Worm (Caenorhabditis elegans) whole organism, L4 larva: ENCODE results near the gene Y22D7AL.7.

Experiments
- F26F4.8 ChIP-seq: fragments of 200-800 bp; sonication (Bioruptor generic); conservative IDR thresholded peaks from 2 replicates; pipeline ENCODE4 v1.3.6; 2022; ENCODE audit warnings: missing genetic modification characterization, missing compliant biosample characterization
- F49E8.2 ChIP-seq: sonication (generic microtip); optimal IDR thresholded peaks from 2 replicates; lab custom pipeline; 2016; ENCODE audit warnings: missing compliant biosample characterization, mild to moderate bottlenecking, missing genetic modification characterization, borderline replicate concordance
- R02D3.7 ChIP-seq: fragments of 150-350 bp; sonication (generic microtip); optimal IDR thresholded peaks from 3 replicates; lab custom pipeline; 2014; ENCODE audit warnings: missing biosample characterization, missing genetic modification characterization
- Y48G9A.11 ChIP-seq: fragments of 200-800 bp; sonication (Bioruptor generic); IDR thresholded peaks from 2 replicates; pipeline ENCODE4 v1.3.6; 2022; ENCODE audit warnings: missing genetic modification reagents, missing genetic modification characterization, missing compliant biosample characterization
- ZK546.5 ChIP-seq, 2 experiments: sonication (generic microtip); optimal IDR thresholded peaks; 2 replicates each; lab custom pipeline; 2017; ENCODE audit warnings: missing biosample characterization in 2 of 2, missing genetic modification characterization in 2 of 2
- aha-1 ChIP-seq: fragments of 150-350 bp; peaks from one replicate; lab custom pipeline; 2014; ENCODE audit warnings: missing biosample characterization, missing genetic modification characterization
- aly-2 ChIP-seq: sonication (generic microtip); optimal IDR thresholded peaks from 2 replicates; lab custom pipeline; 2018; ENCODE audit warnings: missing biosample characterization, missing genetic modification characterization
- ama-1 ChIP-seq: fragments of 150-350 bp; optimal IDR thresholded peaks from 2 replicates; lab custom pipeline; 2014; ENCODE audit warnings: inconsistent platforms, mixed read lengths
- arid-1 ChIP-seq: fragments of 200-800 bp; sonication (Bioruptor generic); conservative IDR thresholded peaks from 2 replicates; pipeline ENCODE4 v1.3.6; 2022; ENCODE audit warnings: missing genetic modification reagents, missing genetic modification characterization, missing compliant biosample characterization
- ceh-20 ChIP-seq: fragments of 200-800 bp; sonication (Bioruptor generic); IDR thresholded peaks from 2 replicates; pipeline ENCODE4 v1.3.6; 2022; ENCODE audit warnings: missing genetic modification reagents, missing genetic modification characterization, missing compliant biosample characterization
- ceh-28 ChIP-seq: fragments of 150-350 bp; optimal IDR thresholded peaks from 2 replicates; lab custom pipeline; 2014; ENCODE audit warnings: missing biosample characterization, missing genetic modification reagents, missing genetic modification characterization
- ceh-32 ChIP-seq: sonication (generic microtip); optimal IDR thresholded peaks from 2 replicates; lab custom pipeline; 2016; ENCODE audit warnings: mild to moderate bottlenecking, missing genetic modification characterization, missing compliant biosample characterization; ENCODE audit not compliant: poor library complexity
- ceh-82 ChIP-seq: sonication (generic microtip); optimal IDR thresholded peaks from 2 replicates; lab custom pipeline; 2017; ENCODE audit warnings: missing biosample characterization, missing genetic modification characterization
- ces-1 ChIP-seq: fragments of 150-350 bp; sonication (generic microtip); optimal IDR thresholded peaks from 4 replicates; lab custom pipeline; 2014; ENCODE audit warnings: missing biosample characterization, missing genetic modification reagents, missing genetic modification characterization
- cey-2 ChIP-seq: sonication (generic microtip); optimal IDR thresholded peaks from 3 replicates; lab custom pipeline; 2017; ENCODE audit warnings: missing genetic modification characterization, mild to moderate bottlenecking, missing compliant biosample characterization, antibody characterized with exemption, borderline replicate concordance; ENCODE audit not compliant: insufficient read depth
- ctbp-1 ChIP-seq: fragments of 200-800 bp; sonication (Bioruptor generic); IDR thresholded peaks from 2 replicates; pipeline ENCODE4 v1.3.6; 2022; ENCODE audit warnings: missing genetic modification reagents, missing genetic modification characterization, missing compliant biosample characterization
- daf-16 ChIP-seq, 3 experiments: sonication (generic microtip); optimal IDR thresholded peaks; 2 replicates each; lab custom pipeline; 2016 to 2017; ENCODE audit warnings: missing genetic modification characterization in 3 of 3, missing genetic modification reagents in 3 of 3, mild to moderate bottlenecking in 2 of 3, missing compliant biosample characterization in 2 of 3, missing biosample characterization in 1 of 3, moderate library complexity in 1 of 3
- daf-19 ChIP-seq: fragments of 200-800 bp; sonication (Bioruptor generic); conservative IDR thresholded peaks from 2 replicates; pipeline ENCODE4 v1.3.6; 2022; ENCODE audit warnings: missing genetic modification characterization, missing compliant biosample characterization
- dpl-1 ChIP-seq: fragments of 150-350 bp; optimal IDR thresholded peaks from 2 replicates; lab custom pipeline; 2014; ENCODE audit warnings: missing biosample characterization, missing genetic modification reagents, missing genetic modification characterization
- duxl-1 ChIP-seq: sonication (generic microtip); optimal IDR thresholded peaks from 2 replicates; lab custom pipeline; 2016; ENCODE audit warnings: mild to moderate bottlenecking, missing genetic modification characterization, moderate library complexity, missing compliant biosample characterization; ENCODE audit not compliant: poor library complexity
- egl-27 ChIP-seq: sonication (generic microtip); optimal IDR thresholded peaks from 3 replicates; lab custom pipeline; 2017; ENCODE audit warnings: missing biosample characterization, missing genetic modification reagents, missing genetic modification characterization
- fos-1 ChIP-seq: fragments of 150-350 bp; optimal IDR thresholded peaks from 2 replicates; lab custom pipeline; 2014; ENCODE audit warnings: missing biosample characterization, missing genetic modification characterization
- hif-1 ChIP-seq, 2 experiments: sonication (generic microtip); optimal IDR thresholded peaks; 2 replicates each; lab custom pipeline; 2016 to 2017; ENCODE audit warnings: missing compliant biosample characterization in 2 of 2, missing genetic modification characterization in 2 of 2, missing genetic modification reagents in 2 of 2, missing genotype in 2 of 2, mild to moderate bottlenecking in 1 of 2
- hmg-1.1 ChIP-seq: fragments of 200-800 bp; sonication (Bioruptor generic); IDR thresholded peaks from 2 replicates; pipeline ENCODE4 v1.3.6; 2022; ENCODE audit warnings: missing genetic modification reagents, missing genetic modification characterization, missing compliant biosample characterization
- jun-1 ChIP-seq: fragments of 150-350 bp; optimal IDR thresholded peaks from 2 replicates; lab custom pipeline; 2014; ENCODE audit warnings: missing biosample characterization, missing genetic modification reagents, missing genetic modification characterization
- lim-7 ChIP-seq: fragments of 200-800 bp; sonication (Bioruptor generic); IDR thresholded peaks from 2 replicates; pipeline ENCODE4 v1.3.6; 2022; ENCODE audit warnings: missing genetic modification characterization, missing compliant biosample characterization
- lin-38 ChIP-seq: fragments of 200-800 bp; sonication (Bioruptor generic); IDR thresholded peaks from 2 replicates; pipeline ENCODE4 v1.3.6; 2022; ENCODE audit warnings: missing genetic modification reagents, missing genetic modification characterization, missing compliant biosample characterization
- lsy-2 ChIP-seq, 2 experiments: fragments of 150-350 bp in 1 of 2; sonication (generic microtip) in 1 of 2; optimal IDR thresholded peaks; 2 replicates each; lab custom pipeline; 2014 to 2017; ENCODE audit warnings: missing biosample characterization in 2 of 2, missing genetic modification characterization in 2 of 2
- madf-5 ChIP-seq, 2 experiments: fragments of 200-800 bp; sonication (Bioruptor generic); IDR thresholded peaks; 2 replicates each; pipeline ENCODE4 v1.3.6; 2022; ENCODE audit warnings: missing compliant biosample characterization in 2 of 2, missing genetic modification characterization in 2 of 2
- madf-9 ChIP-seq: fragments of 200-800 bp; sonication (Bioruptor generic); conservative IDR thresholded peaks from 2 replicates; pipeline ENCODE4 v1.3.6; 2022; ENCODE audit warnings: missing genetic modification reagents, missing genetic modification characterization, missing compliant biosample characterization
- mep-1 ChIP-seq: fragments of 150-350 bp; sonication (generic microtip); optimal IDR thresholded peaks from 3 replicates; lab custom pipeline; 2014; ENCODE audit warnings: missing biosample characterization, missing genetic modification characterization
- mes-2 ChIP-seq: sonication (generic microtip); optimal IDR thresholded peaks from 2 replicates; lab custom pipeline; 2016; ENCODE audit warnings: missing genotype, mild to moderate bottlenecking, missing genetic modification characterization, missing compliant biosample characterization; ENCODE audit not compliant: poor library complexity, severe bottlenecking
- nhr-42 ChIP-seq: fragments of 200-800 bp; sonication (Bioruptor generic); IDR thresholded peaks from 2 replicates; pipeline ENCODE4 v1.3.6; 2022; ENCODE audit warnings: missing genetic modification characterization, missing compliant biosample characterization
- nhr-48 ChIP-seq: sonication (generic microtip); optimal IDR thresholded peaks from 2 replicates; lab custom pipeline; 2016; ENCODE audit warnings: mild to moderate bottlenecking, missing genetic modification characterization, missing compliant biosample characterization
- nhr-6 ChIP-seq: fragments of 150-350 bp; optimal IDR thresholded peaks from 2 replicates; lab custom pipeline; 2014; ENCODE audit warnings: missing biosample characterization, missing genetic modification characterization
- nhr-76 ChIP-seq: fragments of 150-350 bp; optimal IDR thresholded peaks from 2 replicates; lab custom pipeline; 2014; ENCODE audit warnings: missing biosample characterization, missing genetic modification characterization
- pqm-1 ChIP-seq: sonication (generic microtip); optimal IDR thresholded peaks from 2 replicates; lab custom pipeline; 2017; ENCODE audit warnings: missing biosample characterization, missing genetic modification characterization
- saeg-2 ChIP-seq: fragments of 200-800 bp; sonication (Bioruptor generic); IDR thresholded peaks from 2 replicates; pipeline ENCODE4 v1.3.6; 2022; ENCODE audit warnings: missing genetic modification reagents, missing genetic modification characterization, missing compliant biosample characterization
- spr-1 ChIP-seq: sonication (generic microtip); optimal IDR thresholded peaks from 2 replicates; lab custom pipeline; 2016; ENCODE audit warnings: mild to moderate bottlenecking, missing genetic modification characterization, missing compliant biosample characterization
- unc-130 ChIP-seq: sonication (generic microtip); optimal IDR thresholded peaks from 2 replicates; lab custom pipeline; 2016; ENCODE audit warnings: missing genetic modification reagents, missing genetic modification characterization, missing compliant biosample characterization
- vab-7 ChIP-seq: fragments of 200-800 bp; sonication (Bioruptor generic); IDR thresholded peaks from 2 replicates; pipeline ENCODE4 v1.3.6; 2022; ENCODE audit warnings: missing genetic modification reagents, missing genetic modification characterization, missing compliant biosample characterization
- zfp-2 ChIP-seq: sonication (generic microtip); optimal IDR thresholded peaks from 2 replicates; lab custom pipeline; 2016; ENCODE audit warnings: mild to moderate bottlenecking, missing genetic modification characterization, missing compliant biosample characterization
- zfp-3 ChIP-seq: fragments of 200-800 bp; sonication (Bioruptor generic); conservative IDR thresholded peaks from 2 replicates; pipeline ENCODE4 v1.3.6; 2022; ENCODE audit warnings: missing genetic modification reagents, missing genetic modification characterization, missing compliant biosample characterization
- zip-2 ChIP-seq: fragments of 150-350 bp; optimal IDR thresholded peaks from 2 replicates; lab custom pipeline; 2014; ENCODE audit warnings: missing biosample characterization, missing genetic modification characterization

The Y22D7AL.7 gene

DNA sequence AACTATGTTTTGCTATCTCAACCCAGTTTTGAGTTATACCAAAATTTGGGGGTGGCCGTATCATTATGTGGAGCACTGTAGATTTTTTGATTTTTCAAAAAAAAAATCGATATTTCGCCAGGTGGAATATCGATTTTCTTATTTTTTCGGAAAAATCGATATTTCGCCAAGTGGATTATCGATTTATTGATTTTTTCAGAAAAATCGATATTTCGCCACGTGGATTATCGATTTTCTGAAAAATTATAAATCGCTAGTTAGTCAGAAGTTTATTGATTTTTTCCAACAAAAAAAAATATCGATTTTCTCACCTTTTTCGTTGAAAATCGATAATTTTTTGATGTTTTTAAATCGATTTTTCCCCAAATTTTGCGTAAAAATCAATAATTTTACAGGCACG is 3.6 kb downstream of the Y22D7AL.7 start:
- TF ChIP-seq unc-130 (GFP tag; lab: Kevin White, UChicago) (no peak), F49E8.2 (tag; lab: Kevin White, UChicago) (no peak), ceh-32 (tag; lab: Kevin White, UChicago) (no peak), nhr-48 (no peak), R02D3.7 (tag; lab: Kevin White, UChicago) (no peak), egl-27 (no peak), zfp-3 (GFP tag; lab: Robert Waterston, UW) (no peak), ceh-28 (tag; lab: Kevin White, UChicago) (peak; percentile 100)

DNA sequence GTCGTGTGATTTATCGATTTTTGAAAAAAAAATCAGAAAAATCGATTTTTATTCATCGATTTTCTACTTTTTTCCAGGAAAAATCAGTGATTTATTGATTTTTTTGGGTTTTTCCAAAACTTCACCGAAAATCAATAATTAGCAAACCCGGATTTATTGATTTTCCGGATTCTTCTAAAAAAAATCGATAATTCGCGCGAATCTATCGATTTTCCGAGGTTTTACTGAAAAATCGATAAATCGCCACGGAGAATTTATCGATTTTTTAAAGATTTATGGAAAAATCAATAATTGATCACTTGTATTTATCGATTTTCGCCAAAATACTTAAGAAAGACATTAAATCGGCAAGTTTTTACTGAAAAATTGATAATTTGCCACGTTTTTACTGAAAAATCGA is 7.0 kb downstream of the Y22D7AL.7 start:
- TF ChIP-seq ceh-82 (tag; lab: Kevin White, UChicago) (no peak), fos-1 (tag; lab: Kevin White, UChicago) (no peak), arid-1 (GFP tag; lab: Robert Waterston, UW) (no peak), saeg-2 (GFP tag; lab: Robert Waterston, UW) (no peak), ceh-28 (tag; lab: Kevin White, UChicago) (peak; percentile 97), cey-2 (tag; lab: Kevin White, UChicago) (no peak), hif-1 (tag; optimal IDR thresholded peaks at IDR 0.05; lab: Kevin White, UChicago) (no peak)

DNA sequence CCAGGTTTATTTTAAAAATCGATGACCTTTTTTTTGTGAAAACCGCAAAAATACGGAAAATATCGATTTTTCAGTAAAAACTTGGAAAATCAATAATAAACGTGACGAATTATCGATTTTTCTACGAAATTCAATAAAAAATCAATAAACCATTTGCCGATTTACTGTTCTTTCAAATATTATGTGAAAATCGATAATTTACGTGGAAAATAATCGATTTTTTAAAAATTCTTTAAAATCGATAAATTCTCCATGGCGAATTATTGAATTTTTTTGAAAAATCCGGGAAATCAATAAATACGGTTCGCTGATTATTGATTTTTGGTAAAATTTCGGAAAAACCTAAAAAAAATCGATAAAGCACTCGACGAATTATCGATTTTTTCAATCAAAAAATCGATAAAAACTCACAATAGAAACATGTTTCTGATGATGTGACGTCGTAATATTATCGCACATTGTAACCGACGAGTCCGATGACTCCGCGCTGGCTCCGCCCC is 7.7 kb downstream of the Y22D7AL.7 start:
- TF ChIP-seq pqm-1, result no peak
- no peak for TF ChIP-seq madf-9 (GFP tag; lab: Robert Waterston, UW)
- TF ChIP-seq zfp-2 (tag; lab: Kevin White, UChicago), result no peak
- no peak for TF ChIP-seq egl-27
- TF ChIP-seq aha-1 (tag; lab: Kevin White, UChicago), result peak; percentile 74
- TF ChIP-seq ceh-28 (tag; lab: Kevin White, UChicago), result peak; percentile 91

ce11 chrIII:1591681-1592080 is 15.1 kb downstream of the Y22D7AL.7 start:
- TF ChIP-seq spr-1 (tag; lab: Kevin White, UChicago) (no peak), dpl-1 (peak; percentile 16), nhr-76 (no peak), ZK546.5 (tag; optimal IDR thresholded peaks at IDR 0.05; lab: Kevin White, UChicago) (no peak), ama-1 (lab: Kevin White, UChicago) (peak; percentile 11), lin-38 (GFP tag; lab: Robert Waterston, UW) (no peak), duxl-1 (no peak), mep-1 (peak; percentile 28), ces-1 (no peak), jun-1 (tag; lab: Kevin White, UChicago) (no peak), Y48G9A.11 (GFP tag; lab: Robert Waterston, UW) (no peak), aha-1 (tag; lab: Kevin White, UChicago) (peak; percentile 87), hmg-1.1 (GFP tag; lab: Robert Waterston, UW) (peak; percentile 64), aly-2 (tag; lab: Kevin White, UChicago) (no peak), ctbp-1 (GFP tag; lab: Robert Waterston, UW) (0 out of 2 replicates have a peak, but pooled peaks have one; percentile 15), nhr-6 (no peak), zfp-3 (GFP tag; lab: Robert Waterston, UW) (no peak), lsy-2 (tag; optimal IDR thresholded peaks at IDR 0.05; lab: Kevin White, UChicago) (peak in 1 of 2 experiments; percentile 57)

DNA sequence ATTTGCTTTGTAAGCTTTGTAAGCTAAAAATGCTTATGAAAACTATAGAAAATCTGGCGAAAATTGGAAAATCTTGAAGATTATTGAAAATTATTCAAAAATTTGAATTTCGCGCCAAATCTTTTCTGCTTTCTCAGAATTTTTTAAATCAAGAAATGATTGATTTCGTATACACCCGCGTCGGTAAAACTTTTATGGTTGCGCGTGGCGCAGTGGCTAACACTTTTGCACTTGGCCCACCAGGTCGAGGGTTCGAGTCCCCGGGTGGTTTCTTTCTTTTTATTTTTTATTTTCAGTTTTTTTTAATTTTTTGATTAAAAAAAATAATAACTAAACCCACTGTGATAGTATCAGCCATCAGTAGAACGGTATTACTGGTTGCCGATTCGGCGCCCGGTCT is 22.4 kb downstream of the Y22D7AL.7 start:
- TF ChIP-seq Y48G9A.11 (GFP tag; lab: Robert Waterston, UW) (peak; percentile 46; the same call in 1 of the 2 replicates), madf-5 (GFP tag; IDR thresholded peaks at IDR 0.05; lab: Robert Waterston, UW) (0 out of 4 replicates have a peak, but pooled peaks have one; percentile 7 to 66), vab-7 (GFP tag; lab: Robert Waterston, UW) (peak; percentile 62), daf-16 (GFP tag; optimal IDR thresholded peaks at IDR 0.05; lab: Kevin White, UChicago) (peak in 1 of 2 experiments; percentile 35), daf-16 (tag; optimal IDR thresholded peaks at IDR 0.05; lab: Kevin White, UChicago) (no peak), zip-2 (tag; lab: Kevin White, UChicago) (no peak), nhr-42 (no peak), mes-2 (tag; lab: Kevin White, UChicago) (peak; percentile 25), lim-7 (GFP tag; lab: Robert Waterston, UW) (peak; percentile 75), daf-19 (GFP tag; lab: Robert Waterston, UW) (peak; percentile 74), hif-1 (tag; optimal IDR thresholded peaks at IDR 0.05; lab: Kevin White, UChicago) (no peak), egl-27 (no peak), ceh-20 (GFP tag; lab: Robert Waterston, UW) (peak; percentile 35; the same call in 1 of the 2 replicates), F26F4.8 (GFP tag; lab: Robert Waterston, UW) (peak; percentile 85), pqm-1 (no peak)
